Worm (Caenorhabditis elegans) whole organism, late embryonic: ENCODE measurements around the gene F56F11.1.

Source experiments
- F13H6.1 ChIP-seq: sonication (generic microtip); optimal IDR thresholded peaks from 2 replicates; lab custom pipeline; 2016; ENCODE audit warnings: missing genetic modification characterization, missing compliant biosample characterization
- che-1 ChIP-seq: sonication (generic microtip); optimal IDR thresholded peaks from 2 replicates; lab custom pipeline; 2016; ENCODE audit warnings: mild to moderate bottlenecking, missing genetic modification characterization, missing compliant biosample characterization
- dmd-4 ChIP-seq: sonication (generic microtip); optimal IDR thresholded peaks from 2 replicates; lab custom pipeline; 2016; ENCODE audit warnings: borderline replicate concordance, missing genetic modification characterization, missing compliant biosample characterization
- dve-1 ChIP-seq: sonication (generic microtip); optimal IDR thresholded peaks from 2 replicates; lab custom pipeline; 2017; ENCODE audit warnings: antibody characterized with exemption, mild to moderate bottlenecking, missing genetic modification characterization, missing compliant biosample characterization
- fkh-10 ChIP-seq: fragments of 150-350 bp; optimal IDR thresholded peaks from 2 replicates; lab custom pipeline; 2014; ENCODE audit warnings: missing biosample characterization, missing genetic modification reagents, missing genetic modification characterization
- nfya-1 ChIP-seq: sonication (generic microtip); optimal IDR thresholded peaks from 2 replicates; lab custom pipeline; 2017; ENCODE audit warnings: missing genetic modification characterization, mild to moderate bottlenecking, missing compliant biosample characterization, antibody characterized with exemption, moderate library complexity
- pag-3 ChIP-seq: sonication (generic microtip); optimal IDR thresholded peaks from 2 replicates; lab custom pipeline; 2016; ENCODE audit warnings: missing compliant biosample characterization, missing genetic modification characterization, borderline replicate concordance
- pha-4 ChIP-seq: fragments of 150-350 bp; optimal IDR thresholded peaks from 2 replicates; lab custom pipeline; 2018; ENCODE audit warnings: missing biosample characterization, missing genetic modification reagents, missing genetic modification characterization
- tbx-7 ChIP-seq: sonication (generic microtip); optimal IDR thresholded peaks from 2 replicates; lab custom pipeline; 2016; ENCODE audit warnings: missing genotype, missing genetic modification characterization, missing compliant biosample characterization
- ttx-3 ChIP-seq: sonication (generic microtip); optimal IDR thresholded peaks from 2 replicates; lab custom pipeline; 2016; ENCODE audit warnings: missing genetic modification reagents, missing genetic modification characterization, missing compliant biosample characterization

DNA sequence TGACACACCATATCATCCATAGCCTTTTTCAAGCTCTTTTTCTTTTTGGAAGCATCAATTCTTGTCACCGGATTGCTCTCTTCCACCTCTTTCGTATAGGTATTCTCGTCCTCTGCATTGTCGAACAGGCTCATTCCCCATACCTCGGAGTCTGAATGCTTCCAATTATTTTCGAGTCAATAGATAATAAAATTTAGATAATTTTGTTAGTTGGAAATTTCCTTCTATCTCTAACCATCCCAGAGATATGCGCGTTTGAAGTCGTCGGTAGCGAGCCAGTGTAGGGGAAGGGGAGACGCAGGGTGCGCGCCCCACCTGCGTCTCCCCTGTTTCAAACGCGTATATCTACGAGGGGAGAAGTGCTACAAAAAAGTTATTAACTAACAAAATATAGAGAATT, 29.3 kb downstream of the F56F11.1 start:
- TF ChIP-seq dve-1 (no peak), pha-4 (tag; lab: Kevin White, UChicago) (no peak), tbx-7 (tag; lab: Kevin White, UChicago) (no peak), nfya-1 (tag; lab: Kevin White, UChicago) (no peak), ttx-3 (tag; lab: Kevin White, UChicago) (no peak), fkh-10 (GFP tag; lab: Kevin White, UChicago) (no peak), che-1 (no peak), pag-3 (tag; lab: Kevin White, UChicago) (no peak), F13H6.1 (tag; lab: Kevin White, UChicago) (no peak), dmd-4 (tag; lab: Kevin White, UChicago) (no peak)
